Worm (Caenorhabditis elegans): ENCODE measurements around the gene Y25C1A.14.

ce11 chrII:3117471-3117870 is 20.7 kb upstream of the Y25C1A.14 start, which contains the start of gene T10D4.7:
- TF ChIP-seq cog-1 (tag; optimal IDR thresholded peaks at IDR 0.05): no peak
- TF ChIP-seq klf-2 (GFP tag; conservative IDR thresholded peaks at IDR 0.05): no peak
- no peak for TF ChIP-seq flt-1 (GFP tag; IDR thresholded peaks at IDR 0.05)
- no peak for TF ChIP-seq ztf-29 (GFP tag; IDR thresholded peaks at IDR 0.05)
- no peak for TF ChIP-seq T22C8.4 (GFP tag; IDR thresholded peaks at IDR 0.05)
- no peak for TF ChIP-seq tab-1 (GFP tag; IDR thresholded peaks at IDR 0.05)
- no peak for TF ChIP-seq ref-1 (GFP tag; conservative IDR thresholded peaks at IDR 0.05)
